Fruit fly (Drosophila melanogaster) whole organism, embryonic: ENCODE results near the gene CG44006.

Source experiments
- B-H1 ChIP-seq: fragments of 200-800 bp; sonication (Bioruptor generic); IDR thresholded peaks from 3 replicates; pipeline ENCODE4 v1.3.6; 2022; ENCODE audit warnings: missing biosample characterization, missing genetic modification characterization
- Bteb2 ChIP-seq: fragments of 200-800 bp; sonication (Bioruptor generic); optimal IDR thresholded peaks from 2 replicates; lab custom pipeline; 2016; ENCODE audit warnings: missing biosample characterization, missing genetic modification characterization
- CG10366 ChIP-seq: fragments of 200-800 bp; sonication (Bioruptor generic); IDR thresholded peaks from 2 replicates; pipeline ENCODE4 v1.3.6; 2022; ENCODE audit warnings: missing biosample characterization, missing genetic modification characterization
- CG10565 ChIP-seq: fragments of 200-800 bp; sonication (Bioruptor generic); optimal IDR thresholded peaks from 3 replicates; lab custom pipeline; 2016; ENCODE audit warnings: missing biosample characterization, mild to moderate bottlenecking, missing genetic modification characterization
- CG33557 ChIP-seq: fragments of 200-800 bp; sonication (Bioruptor generic); optimal IDR thresholded peaks from 2 replicates; lab custom pipeline; 2019; ENCODE audit warnings: missing biosample characterization, mild to moderate bottlenecking, missing genetic modification characterization, moderate library complexity
- CG8765 ChIP-seq: fragments of 200-800 bp; sonication (Bioruptor generic); IDR thresholded peaks from 2 replicates; pipeline ENCODE4 v1.3.6; 2022; ENCODE audit warnings: missing biosample characterization, missing genetic modification characterization
- CkIIα-i1 ChIP-seq: fragments of 200-800 bp; sonication (Bioruptor generic); IDR thresholded peaks from 2 replicates; pipeline ENCODE4 v1.3.6; 2022; ENCODE audit warnings: missing biosample characterization, missing genetic modification characterization
- Hmr ChIP-seq: fragments of 200-800 bp; sonication (Bioruptor generic); optimal IDR thresholded peaks from 3 replicates; lab custom pipeline; 2017; ENCODE audit warnings: mild to moderate bottlenecking, missing biosample characterization, missing genetic modification reagents, missing genetic modification characterization
- bab2 ChIP-seq: fragments of 200-800 bp; sonication (Bioruptor generic); optimal IDR thresholded peaks from 2 replicates; lab custom pipeline; 2016; ENCODE audit warnings: missing biosample characterization, missing genetic modification characterization
- fd3F ChIP-seq: fragments of 200-800 bp; sonication (Bioruptor generic); optimal IDR thresholded peaks from 2 replicates; lab custom pipeline; 2018; ENCODE audit warnings: missing biosample characterization, mild to moderate bottlenecking, missing genetic modification characterization, moderate library complexity
- hb ChIP-seq: fragments of 200-800 bp; sonication (Bioruptor generic); IDR thresholded peaks from 3 replicates; pipeline ENCODE4 v1.3.6; 2022; ENCODE audit warnings: missing biosample characterization, missing genetic modification characterization; ENCODE audit not compliant: partially characterized antibody
- ind ChIP-seq: fragments of 200-800 bp; sonication (Bioruptor generic); optimal IDR thresholded peaks from 3 replicates; lab custom pipeline; 2016; ENCODE audit warnings: missing biosample characterization, missing genetic modification characterization
- lbe ChIP-seq: fragments of 200-800 bp; sonication (Bioruptor generic); optimal IDR thresholded peaks from 2 replicates; lab custom pipeline; 2016; ENCODE audit warnings: missing biosample characterization, mild to moderate bottlenecking, missing genetic modification characterization
- pho ChIP-seq: fragments of 200-800 bp; sonication (Bioruptor generic); optimal IDR thresholded peaks from 2 replicates; lab custom pipeline; 2016; ENCODE audit warnings: missing biosample characterization, missing genetic modification characterization
- prd ChIP-seq, 3 experiments: fragments of >200 bp in 2 of 3; fragments of 200-800 bp in 1 of 3; sonication (Bioruptor generic) in 1 of 3; optimal IDR thresholded peaks in 2 of 3; IDR thresholded peaks in 1 of 3; 2 replicates in 2 of 3; 3 replicates in 1 of 3; pipeline versions ENCODE4 v1.3.6 to Lab custom; 2017 to 2022; ENCODE audit warnings: missing biosample characterization in 1 of 3, missing genetic modification characterization in 1 of 3
- unpg ChIP-seq: fragments of 200-800 bp; sonication (Bioruptor generic); optimal IDR thresholded peaks from 3 replicates; lab custom pipeline; 2018; ENCODE audit warnings: missing biosample characterization, mild to moderate bottlenecking, missing genetic modification characterization, moderate library complexity

CG44006 gene

dm6 chr3L:18019645-18020509, 50.1 kb downstream of the CG44006 start (continued):
- TF ChIP-seq prd (optimal IDR thresholded peaks at IDR 0.05; lab: Kevin White, UChicago) = no peak
- peak; percentile 41; the same call in 2 of the 3 replicates for TF ChIP-seq prd (GFP tag; IDR thresholded peaks at IDR 0.05; lab: Robert Waterston, UW)
- TF ChIP-seq CG8765 (GFP tag; lab: Robert Waterston, UW) = no peak
- peak; percentile 53; the same call in 1 of the 2 replicates for TF ChIP-seq CG10366 (GFP tag; lab: Robert Waterston, UW)
- peak; percentile 90 for TF ChIP-seq Hmr (GFP tag; lab: Kevin White, UChicago)
- TF ChIP-seq CkIIα-i1 = no peak
- peak; percentile 17 for TF ChIP-seq CG10565 (GFP tag; lab: Kevin White, UChicago)
- peak; percentile 84 for TF ChIP-seq unpg (GFP tag; lab: Kevin White, UChicago)
- no peak for TF ChIP-seq hb (GFP tag; lab: Robert Waterston, UW)
- TF ChIP-seq B-H1 (GFP tag; lab: Robert Waterston, UW) = peak; percentile 64; the same call in 2 of the 3 replicates
- TF ChIP-seq CG33557 = peak; percentile 75
- TF ChIP-seq fd3F (GFP tag; lab: Kevin White, UChicago) = peak; percentile 78

- TF ChIP-seq pho (GFP tag; lab: Kevin White, UChicago) (no peak), ind (GFP tag; lab: Kevin White, UChicago) (no peak), lbe (GFP tag; lab: Kevin White, UChicago) (peak; percentile 24), Bteb2 (no peak), bab2 (no peak)
Observed at dm6 chr3L:18018988-18019387, 51.0 kb downstream of the CG44006 start.
